Worm (Caenorhabditis elegans): ENCODE data around the gene Y44A6D.5.

Y44A6D.5 gene

DNA sequence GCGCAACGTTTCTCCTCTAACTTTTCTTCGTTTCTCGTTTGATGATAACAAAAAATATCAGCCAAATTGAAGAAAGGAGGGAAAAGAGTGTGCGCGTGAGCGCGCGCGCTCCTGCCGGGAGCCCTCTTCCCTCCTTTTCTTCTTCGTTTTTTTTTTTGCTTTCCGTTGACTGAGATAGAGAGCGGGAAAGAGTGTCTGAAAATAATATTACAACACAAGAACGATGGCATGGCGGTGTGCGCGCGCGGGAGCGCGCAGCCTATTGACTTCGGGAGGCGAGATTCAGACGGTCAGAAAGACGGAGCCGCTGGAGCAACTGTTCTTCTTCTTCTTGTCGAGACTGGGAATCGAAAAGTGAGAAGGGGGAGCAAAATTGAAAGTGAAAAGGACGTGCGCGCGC lies 9.0 kb downstream of the Y44A6D.5 start (continued):
- TF ChIP-seq lin-29 (GFP tag; IDR thresholded peaks at IDR 0.05) (no peak), lin-38 (GFP tag; IDR thresholded peaks at IDR 0.05) (no peak), ctbp-1 (GFP tag; IDR thresholded peaks at IDR 0.05) (no peak), daf-19 (GFP tag; conservative IDR thresholded peaks at IDR 0.05) (no peak), hlh-30 (tag; optimal IDR thresholded peaks at IDR 0.05; ENCODE audit: insufficient read depth) (peak; percentile 71), lin-1 (GFP tag; IDR thresholded peaks at IDR 0.05) (0 out of 2 replicates have a peak, but pooled peaks have one; percentile 29), lsy-2 (tag; optimal IDR thresholded peaks at IDR 0.05) (no peak), nhr-76 (tag; optimal IDR thresholded peaks at IDR 0.05) (no peak), dmd-6 (GFP tag; IDR thresholded peaks at IDR 0.05) (peak; percentile 39; the same call in 1 of the 2 replicates), lim-7 (GFP tag; IDR thresholded peaks at IDR 0.05) (no peak), zag-1 (tag; optimal IDR thresholded peaks at IDR 0.05) (no peak), ceh-82 (tag; optimal IDR thresholded peaks at IDR 0.05) (no peak), F37D6.2 (tag; optimal IDR thresholded peaks at IDR 0.05) (no peak), daf-16 (GFP tag; optimal IDR thresholded peaks at IDR 0.05) (no peak), daf-16 (tag; optimal IDR thresholded peaks at IDR 0.05) (peak; percentile 46), gei-8 (GFP tag; optimal IDR thresholded peaks at IDR 0.05) (no peak), arid-1 (GFP tag; conservative IDR thresholded peaks at IDR 0.05) (no peak), snpc-4 (tag; optimal IDR thresholded peaks at IDR 0.05) (no peak), mxl-2 (GFP tag; conservative IDR thresholded peaks at IDR 0.05) (no peak), nhr-48 (tag; optimal IDR thresholded peaks at IDR 0.05) (no peak), nhr-111 (GFP tag; optimal IDR thresholded peaks at IDR 0.05) (no peak), ZK337.2 (GFP tag; IDR thresholded peaks at IDR 0.05) (no peak), egl-27 (tag; optimal IDR thresholded peaks at IDR 0.05) (no peak), hmg-1.1 (GFP tag; IDR thresholded peaks at IDR 0.05) (0 out of 2 replicates have a peak, but pooled peaks have one; percentile 21), duxl-1 (tag; optimal IDR thresholded peaks at IDR 0.05; ENCODE audit: poor library complexity) (no peak), ama-1 (optimal IDR thresholded peaks at IDR 0.05) (no peak), mdt-29 (GFP tag; IDR thresholded peaks at IDR 0.05) (no peak), Y5F2A.4 (GFP tag; optimal IDR thresholded peaks at IDR 0.05) (no peak), saeg-2 (GFP tag; IDR thresholded peaks at IDR 0.05) (no peak), T26A8.4 (GFP tag; IDR thresholded peaks at IDR 0.05) (no peak; the same call in 1 of the 2 replicates), snpc-1.2 (GFP tag; IDR thresholded peaks at IDR 0.05) (no peak), F49E8.2 (tag; optimal IDR thresholded peaks at IDR 0.05; ENCODE audit: borderline replicate concordance) (no peak), rbr-2 (tag; optimal IDR thresholded peaks at IDR 0.05) (peak; percentile 9), pqm-1 (tag; optimal IDR thresholded peaks at IDR 0.05) (peak; percentile 47), aly-2 (tag; optimal IDR thresholded peaks at IDR 0.05) (no peak), unc-62 (GFP tag; optimal IDR thresholded peaks at IDR 0.05 in 1 of 2) (peak in 1 of 2 experiments; percentile 23), unc-62 (tag; optimal IDR thresholded peaks at IDR 0.05) (no peak), skn-1 (tag; optimal IDR thresholded peaks at IDR 0.05) (no peak), Y105C5A.15 (GFP tag; IDR thresholded peaks at IDR 0.05) (no peak), cey-2 (tag; optimal IDR thresholded peaks at IDR 0.05; ENCODE audit: borderline replicate concordance, insufficient read depth) (no peak), fos-1 (tag; optimal IDR thresholded peaks at IDR 0.05) (no peak), zip-11 (GFP tag; IDR thresholded peaks at IDR 0.05) (no peak), set-16 (GFP tag; IDR thresholded peaks at IDR 0.05) (peak; percentile 74), nhr-77 (tag; optimal IDR thresholded peaks at IDR 0.05) (peak; percentile 10), dpl-1 (GFP tag; optimal IDR thresholded peaks at IDR 0.05) (no peak), lin-39 (tag; optimal IDR thresholded peaks at IDR 0.05) (no peak), vab-7 (GFP tag; IDR thresholded peaks at IDR 0.05) (no peak), Y75B8A.6 (GFP tag; IDR thresholded peaks at IDR 0.05) (no peak), ZK546.5 (tag; optimal IDR thresholded peaks at IDR 0.05) (no peak), attf-4 (tag; optimal IDR thresholded peaks at IDR 0.05) (no peak), zfp-2 (tag; optimal IDR thresholded peaks at IDR 0.05) (no peak), spr-3 (GFP tag; optimal IDR thresholded peaks at IDR 0.05) (no peak), F26F4.8 (GFP tag; conservative IDR thresholded peaks at IDR 0.05) (no peak)

All from whole organism, L4 larva.